Fruit fly (Drosophila melanogaster) whole organism, embryonic: ENCODE results near the gene CG13917.

Experiments
- CG10543 ChIP-seq: fragments of 200-800 bp; sonication (Bioruptor generic); optimal IDR thresholded peaks from 3 replicates; lab custom pipeline; 2017; ENCODE audit warnings: missing biosample characterization, mild to moderate bottlenecking, missing genetic modification characterization, moderate library complexity
- CG12391 ChIP-seq: fragments of 200-800 bp; sonication (Bioruptor generic); optimal IDR thresholded peaks from 3 replicates; lab custom pipeline; 2018; ENCODE audit warnings: missing biosample characterization, mild to moderate bottlenecking, missing genetic modification characterization, moderate library complexity
- CG12769 ChIP-seq: fragments of 200-800 bp; sonication (Bioruptor generic); optimal IDR thresholded peaks from 2 replicates; lab custom pipeline; 2019; ENCODE audit warnings: missing biosample characterization, mild to moderate bottlenecking, missing genetic modification characterization, moderate library complexity
- CG13624 ChIP-seq: fragments of 200-800 bp; sonication (Bioruptor generic); optimal IDR thresholded peaks from 2 replicates; lab custom pipeline; 2016; ENCODE audit warnings: missing biosample characterization, missing genetic modification characterization
- CG13894 ChIP-seq: fragments of 200-800 bp; sonication (Bioruptor generic); optimal IDR thresholded peaks from 3 replicates; lab custom pipeline; 2018; ENCODE audit warnings: missing biosample characterization, mild to moderate bottlenecking, missing genetic modification characterization, moderate library complexity
- CG14441 ChIP-seq: fragments of 200-800 bp; sonication (Bioruptor generic); IDR thresholded peaks from 2 replicates; pipeline ENCODE4 v1.3.6; 2022; ENCODE audit warnings: missing biosample characterization, missing genetic modification characterization
- CG15011 ChIP-seq: fragments of 200-800 bp; sonication (Bioruptor generic); optimal IDR thresholded peaks from 3 replicates; lab custom pipeline; 2018; ENCODE audit warnings: missing biosample characterization, mild to moderate bottlenecking, missing genetic modification characterization
- CG16815 ChIP-seq: fragments of 200-800 bp; sonication (Bioruptor generic); optimal IDR thresholded peaks from 3 replicates; lab custom pipeline; 2017; ENCODE audit warnings: missing biosample characterization, mild to moderate bottlenecking, missing genetic modification characterization
- CG17568 ChIP-seq: fragments of 200-800 bp; sonication (Bioruptor generic); optimal IDR thresholded peaks from 2 replicates; lab custom pipeline; 2018; ENCODE audit warnings: missing biosample characterization, mild to moderate bottlenecking, missing genetic modification characterization, moderate library complexity
- CG2120 ChIP-seq: fragments of 200-800 bp; sonication (Bioruptor generic); optimal IDR thresholded peaks from 3 replicates; lab custom pipeline; 2016; ENCODE audit warnings: missing biosample characterization, missing genetic modification characterization
- CG2678 ChIP-seq: fragments of 200-800 bp; sonication (Bioruptor generic); optimal IDR thresholded peaks from 3 replicates; lab custom pipeline; 2019; ENCODE audit warnings: missing biosample characterization, mild to moderate bottlenecking, missing genetic modification characterization, moderate library complexity
- CG2712 ChIP-seq: fragments of 200-800 bp; optimal IDR thresholded peaks from 3 replicates; lab custom pipeline; 2019; ENCODE audit warnings: missing biosample characterization, mild to moderate bottlenecking, missing genetic modification characterization, moderate library complexity
- CG3838 ChIP-seq: fragments of 200-800 bp; sonication (Bioruptor generic); optimal IDR thresholded peaks from 3 replicates; lab custom pipeline; 2016; ENCODE audit warnings: missing biosample characterization, missing genetic modification characterization
- CG3847 ChIP-seq: fragments of 200-800 bp; sonication (Bioruptor generic); IDR thresholded peaks from 2 replicates; pipeline ENCODE4 v1.3.6; 2022; ENCODE audit warnings: missing biosample characterization, missing genetic modification characterization
- CG7786 ChIP-seq: fragments of 200-800 bp; sonication (Bioruptor generic); optimal IDR thresholded peaks from 2 replicates; lab custom pipeline; 2016; ENCODE audit warnings: missing biosample characterization, missing genetic modification characterization
- CG8290 ChIP-seq, 3 experiments: fragments of 200-800 bp; sonication (Bioruptor generic); optimal IDR thresholded peaks; 2 replicates each; lab custom pipeline; 2016 to 2019; ENCODE audit warnings: missing biosample characterization in 3 of 3, missing genetic modification characterization in 3 of 3, mild to moderate bottlenecking in 2 of 3, moderate library complexity in 1 of 3
- Dfd ChIP-seq, 2 experiments: fragments of >200 bp; optimal IDR thresholded peaks; 2 replicates each; lab custom pipeline; 2017; ENCODE audit warnings: missing biosample characterization in 2 of 2, missing genetic modification characterization in 2 of 2
- Ets97D ChIP-seq: fragments of 200-800 bp; sonication (Bioruptor generic); optimal IDR thresholded peaks from 3 replicates; lab custom pipeline; 2016; ENCODE audit warnings: missing biosample characterization, missing genetic modification characterization
- HLH4C ChIP-seq: fragments of 200-800 bp; sonication (Bioruptor generic); IDR thresholded peaks from 3 replicates; pipeline ENCODE4 v1.3.6; 2022; ENCODE audit warnings: missing biosample characterization, missing genetic modification characterization; ENCODE audit not compliant: partially characterized antibody
- Hr51 ChIP-seq, 2 experiments: fragments of 200-800 bp; sonication (Bioruptor generic); optimal IDR thresholded peaks; 2 replicates in 1 of 2; 3 replicates in 1 of 2; lab custom pipeline; 2016 to 2018; ENCODE audit warnings: missing biosample characterization in 2 of 2, missing genetic modification characterization in 2 of 2, mild to moderate bottlenecking in 1 of 2, moderate library complexity in 1 of 2
- Oli ChIP-seq: fragments of 200-800 bp; sonication (Bioruptor generic); optimal IDR thresholded peaks from 2 replicates; lab custom pipeline; 2018; ENCODE audit warnings: missing biosample characterization, mild to moderate bottlenecking, missing genetic modification characterization, moderate library complexity
- PHDP ChIP-seq: fragments of 200-800 bp; sonication (Bioruptor generic); optimal IDR thresholded peaks from 3 replicates; lab custom pipeline; 2018; ENCODE audit warnings: missing biosample characterization, mild to moderate bottlenecking, missing genetic modification characterization, moderate library complexity
- Rfx ChIP-seq: fragments of 200-800 bp; sonication (Bioruptor generic); IDR thresholded peaks from 2 replicates; pipeline ENCODE4 v1.3.6; 2022; ENCODE audit warnings: missing biosample characterization, missing genetic modification characterization
- Six4 ChIP-seq: fragments of 200-800 bp; sonication (Bioruptor generic); optimal IDR thresholded peaks from 2 replicates; lab custom pipeline; 2016; ENCODE audit warnings: missing biosample characterization, missing genetic modification characterization
- Spps ChIP-seq: fragments of 200-800 bp; sonication (Bioruptor generic); optimal IDR thresholded peaks from 2 replicates; lab custom pipeline; 2018; ENCODE audit warnings: missing biosample characterization, mild to moderate bottlenecking, missing genetic modification characterization
- Xbp1 ChIP-seq: fragments of 200-800 bp; sonication (Bioruptor generic); optimal IDR thresholded peaks from 3 replicates; lab custom pipeline; 2016; ENCODE audit warnings: missing biosample characterization, mild to moderate bottlenecking, missing genetic modification characterization
- ac ChIP-seq: fragments of 200-800 bp; sonication (Bioruptor generic); optimal IDR thresholded peaks from 3 replicates; lab custom pipeline; 2017; ENCODE audit warnings: missing biosample characterization, mild to moderate bottlenecking, missing genetic modification characterization
- bcd ChIP-seq: fragments of 200-800 bp; sonication (Bioruptor generic); optimal IDR thresholded peaks from 2 replicates; lab custom pipeline; 2017; ENCODE audit warnings: missing biosample characterization, mild to moderate bottlenecking, missing genetic modification characterization
- caup ChIP-seq: fragments of 200-800 bp; sonication (Bioruptor generic); optimal IDR thresholded peaks from 3 replicates; lab custom pipeline; 2017; ENCODE audit warnings: missing biosample characterization, mild to moderate bottlenecking, missing genetic modification characterization, moderate library complexity; ENCODE audit not compliant: severe bottlenecking
- chif ChIP-seq, 2 experiments: fragments of 200-800 bp; sonication (Bioruptor generic); optimal IDR thresholded peaks; 3 replicates each; lab custom pipeline; 2016; ENCODE audit warnings: missing biosample characterization in 2 of 2, missing genetic modification characterization in 2 of 2
- grau ChIP-seq: fragments of 200-800 bp; optimal IDR thresholded peaks from 3 replicates; lab custom pipeline; 2019; ENCODE audit warnings: missing biosample characterization, mild to moderate bottlenecking, missing genetic modification characterization, moderate library complexity
- hb ChIP-seq: fragments of 200-800 bp; sonication (Bioruptor generic); IDR thresholded peaks from 3 replicates; pipeline ENCODE4 v1.3.6; 2022; ENCODE audit warnings: missing biosample characterization, missing genetic modification characterization; ENCODE audit not compliant: partially characterized antibody
- hkb ChIP-seq, 2 experiments: fragments of 200-800 bp in 1 of 2; fragments of >200 bp in 1 of 2; sonication (Bioruptor generic) in 1 of 2; IDR thresholded peaks in 1 of 2; optimal IDR thresholded peaks in 1 of 2; 2 replicates each; pipeline versions ENCODE4 v1.3.6 to Lab custom; 2017 to 2022; ENCODE audit warnings: missing biosample characterization in 1 of 2, missing genetic modification characterization in 1 of 2
- ind ChIP-seq: fragments of 200-800 bp; sonication (Bioruptor generic); optimal IDR thresholded peaks from 3 replicates; lab custom pipeline; 2016; ENCODE audit warnings: missing biosample characterization, missing genetic modification characterization
- insv ChIP-seq, 2 experiments: fragments of 200-800 bp; sonication (Bioruptor generic); optimal IDR thresholded peaks; 3 replicates each; lab custom pipeline; 2016 to 2018; ENCODE audit warnings: missing biosample characterization in 2 of 2, missing genetic modification characterization in 2 of 2
- kah ChIP-seq: fragments of 200-800 bp; sonication (Bioruptor generic); optimal IDR thresholded peaks from 2 replicates; lab custom pipeline; 2018; ENCODE audit warnings: missing biosample characterization, mild to moderate bottlenecking, missing genetic modification characterization
- lab ChIP-seq: fragments of 200-800 bp; sonication (Bioruptor generic); optimal IDR thresholded peaks from 3 replicates; lab custom pipeline; 2017; ENCODE audit warnings: missing biosample characterization, missing genetic modification characterization, mild to moderate bottlenecking, moderate library complexity, missing genetic modification reagents
- lmd ChIP-seq: fragments of 200-800 bp; sonication (Bioruptor generic); IDR thresholded peaks from 2 replicates; pipeline ENCODE4 v1.3.6; 2022; ENCODE audit warnings: missing biosample characterization, missing genetic modification characterization
- pnt ChIP-seq: fragments of 200-800 bp; sonication (Bioruptor generic); optimal IDR thresholded peaks from 3 replicates; lab custom pipeline; 2016; ENCODE audit warnings: missing biosample characterization, missing genetic modification characterization
- ranshi ChIP-seq: fragments of 200-800 bp; sonication (Bioruptor generic); IDR thresholded peaks from 2 replicates; pipeline ENCODE4 v1.3.6; 2022; ENCODE audit warnings: missing biosample characterization, missing genetic modification characterization
- ro ChIP-seq: fragments of 200-800 bp; sonication (Bioruptor generic); IDR thresholded peaks from 2 replicates; pipeline ENCODE4 v1.3.6; 2022; ENCODE audit warnings: missing biosample characterization, missing genetic modification characterization
- row ChIP-seq: fragments of 200-800 bp; sonication (Bioruptor generic); IDR thresholded peaks from 3 replicates; pipeline ENCODE4 v1.3.6; 2022; ENCODE audit warnings: missing biosample characterization, missing genetic modification characterization
- slp2 ChIP-seq: fragments of 200-800 bp; sonication (Bioruptor generic); optimal IDR thresholded peaks from 2 replicates; lab custom pipeline; 2016; ENCODE audit warnings: missing biosample characterization, missing genetic modification characterization
- so ChIP-seq: fragments of 200-800 bp; sonication (Bioruptor generic); IDR thresholded peaks from 3 replicates; pipeline ENCODE4 v1.3.6; 2022; ENCODE audit warnings: missing biosample characterization, missing genetic modification characterization
- trh ChIP-seq: fragments of 200-800 bp; sonication (Bioruptor generic); optimal IDR thresholded peaks from 2 replicates; lab custom pipeline; 2016; ENCODE audit warnings: missing biosample characterization, missing genetic modification characterization
- wdn ChIP-seq: fragments of 200-800 bp; sonication (Bioruptor generic); IDR thresholded peaks from 2 replicates; pipeline ENCODE4 v1.3.6; 2022; ENCODE audit warnings: missing biosample characterization, missing genetic modification characterization
- z ChIP-seq: fragments of 200-800 bp; sonication (Bioruptor generic); IDR thresholded peaks from 3 replicates; pipeline ENCODE4 v1.3.6; 2022; ENCODE audit warnings: missing biosample characterization, missing genetic modification characterization
- zen ChIP-seq: fragments of 200-800 bp; sonication (Bioruptor generic); optimal IDR thresholded peaks from 3 replicates; lab custom pipeline; 2018; ENCODE audit warnings: missing biosample characterization, mild to moderate bottlenecking, missing genetic modification characterization, moderate library complexity
- zen2 ChIP-seq: fragments of 200-800 bp; sonication (Bioruptor generic); IDR thresholded peaks from 3 replicates; pipeline ENCODE4 v1.3.6; 2022; ENCODE audit warnings: missing biosample characterization, missing genetic modification characterization; ENCODE audit not compliant: partially characterized antibody

The CG13917 gene

DNA sequence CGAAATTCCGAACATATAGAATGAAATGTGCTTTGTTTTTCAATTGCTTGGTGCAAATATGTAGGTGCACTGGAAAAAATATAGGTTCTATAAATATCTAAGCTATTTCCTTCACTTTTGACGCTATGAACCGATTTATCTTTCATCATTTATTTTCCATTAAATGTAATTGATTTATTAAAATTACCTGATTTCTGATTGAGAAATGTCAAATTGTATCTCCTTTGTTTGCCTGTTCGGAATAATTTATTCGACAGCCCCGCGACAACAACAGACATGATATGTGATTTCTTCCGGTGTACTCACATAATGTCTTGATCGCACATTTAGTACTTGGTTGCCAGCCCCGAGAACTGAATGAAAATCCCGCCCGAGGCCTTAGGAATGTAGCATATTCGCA is 33.1 kb downstream of the CG13917 start (continued):
- TF ChIP-seq hkb (optimal IDR thresholded peaks at IDR 0.05; lab: Kevin White, UChicago): no peak
- TF ChIP-seq hkb (GFP tag; IDR thresholded peaks at IDR 0.05; lab: Robert Waterston, UW): peak; percentile 34; the same call in 1 of the 2 replicates
- no peak for TF ChIP-seq hb (GFP tag; lab: Robert Waterston, UW)
- peak; percentile 27 for TF ChIP-seq bcd (GFP tag; lab: Kevin White, UChicago)
- TF ChIP-seq grau (tag; lab: Kevin White, UChicago): peak; percentile 64
- TF ChIP-seq caup (GFP tag; lab: Kevin White, UChicago): peak; percentile 36
- TF ChIP-seq CG3838 (GFP tag; lab: Kevin White, UChicago): no peak
- TF ChIP-seq z (GFP tag; lab: Robert Waterston, UW): no peak
- peak; percentile 56; the same call in 1 of the 2 replicates for TF ChIP-seq CG14441 (GFP tag; lab: Robert Waterston, UW)
- peak; percentile 54 for TF ChIP-seq row
- peak; percentile 48 for TF ChIP-seq ind
- peak; percentile 48 for TF ChIP-seq PHDP (tag; lab: Kevin White, UChicago)
- TF ChIP-seq CG8290 (GFP tag; optimal IDR thresholded peaks at IDR 0.05; lab: Kevin White, UChicago): no peak
- TF ChIP-seq CG8290 (tag; optimal IDR thresholded peaks at IDR 0.05; lab: Kevin White, UChicago): peak in 1 of 2 experiments; percentile 25
- no peak for TF ChIP-seq Ets97D (GFP tag; lab: Kevin White, UChicago)
- TF ChIP-seq CG2712 (tag; lab: Kevin White, UChicago): peak; percentile 39
- peak; percentile 61 for TF ChIP-seq CG3847 (GFP tag; lab: Robert Waterston, UW)
- TF ChIP-seq ac (GFP tag; lab: Kevin White, UChicago): no peak
- TF ChIP-seq kah (GFP tag; lab: Kevin White, UChicago): no peak
- peak in 1 of 2 experiments; percentile 39 for TF ChIP-seq Hr51 (GFP tag; optimal IDR thresholded peaks at IDR 0.05; lab: Kevin White, UChicago)
- TF ChIP-seq ro (GFP tag; lab: Robert Waterston, UW): no peak
- no peak for TF ChIP-seq zen2
- no peak for TF ChIP-seq slp2
- peak; percentile 72 for TF ChIP-seq CG2678 (tag; lab: Kevin White, UChicago)
- no peak for TF ChIP-seq zen (tag; lab: Kevin White, UChicago)
- TF ChIP-seq chif (GFP tag; optimal IDR thresholded peaks at IDR 0.05; lab: Kevin White, UChicago): peak in 1 of 2 experiments; percentile 13
- TF ChIP-seq CG7786: peak; percentile 29
- TF ChIP-seq insv (GFP tag; optimal IDR thresholded peaks at IDR 0.05; lab: Kevin White, UChicago): no peak
- no peak for TF ChIP-seq pnt (GFP tag; lab: Kevin White, UChicago)
- peak; percentile 36 for TF ChIP-seq lab (GFP tag; lab: Kevin White, UChicago)
- TF ChIP-seq Dfd (GFP tag; optimal IDR thresholded peaks at IDR 0.05; lab: Kevin White, UChicago): no peak
- no peak for TF ChIP-seq Spps (tag; lab: Kevin White, UChicago)
- TF ChIP-seq CG10543 (GFP tag; lab: Kevin White, UChicago): no peak
- TF ChIP-seq CG15011: no peak
- 0 out of 3 replicates have a peak, but pooled peaks have one; percentile 10 for TF ChIP-seq so
- TF ChIP-seq ranshi (GFP tag; lab: Robert Waterston, UW): peak; percentile 27; the same call in 1 of the 2 replicates
- TF ChIP-seq Xbp1 (GFP tag; lab: Kevin White, UChicago): peak; percentile 25
- TF ChIP-seq wdn (GFP tag; lab: Robert Waterston, UW): 0 out of 2 replicates have a peak, but pooled peaks have one; percentile 36
- TF ChIP-seq lmd: peak; percentile 68; the same call in 1 of the 2 replicates
- TF ChIP-seq CG12769 (tag; lab: Kevin White, UChicago): no peak
- TF ChIP-seq HLH4C (GFP tag; lab: Robert Waterston, UW): no peak
- TF ChIP-seq trh (GFP tag; lab: Kevin White, UChicago): no peak
- TF ChIP-seq Rfx: peak; percentile 80
- TF ChIP-seq CG13894: no peak
- peak; percentile 29 for TF ChIP-seq CG13624
- no peak for TF ChIP-seq CG17568 (GFP tag; lab: Kevin White, UChicago)
- TF ChIP-seq Six4: no peak
- TF ChIP-seq Oli (tag; lab: Kevin White, UChicago): peak; percentile 41
- peak; percentile 75 for TF ChIP-seq CG2120
- TF ChIP-seq CG16815 (GFP tag; lab: Kevin White, UChicago): peak; percentile 14
- peak; percentile 34 for TF ChIP-seq CG12391 (tag; lab: Kevin White, UChicago)
